Fruit fly (Drosophila melanogaster) whole organism, adult: ENCODE measurements around the gene ng3.

Experiments used
- CG33017 ChIP-seq: fragments of 200-800 bp; sonication (Bioruptor generic); optimal IDR thresholded peaks from 2 replicates; lab custom pipeline; 2018; ENCODE audit warnings: missing biosample characterization, mild to moderate bottlenecking, missing genetic modification characterization, moderate library complexity
- CG5204 ChIP-seq: fragments of 200-800 bp; sonication (Bioruptor generic); optimal IDR thresholded peaks from 2 replicates; lab custom pipeline; 2016; ENCODE audit warnings: missing biosample characterization, missing genetic modification characterization
- CG7101 ChIP-seq: fragments of 200-800 bp; sonication (Bioruptor generic); optimal IDR thresholded peaks from 2 replicates; lab custom pipeline; 2018; ENCODE audit warnings: missing biosample characterization, mild to moderate bottlenecking, missing genetic modification characterization, moderate library complexity
- Crg-1 ChIP-seq: fragments of 200-800 bp; sonication (Bioruptor generic); optimal IDR thresholded peaks from 2 replicates; lab custom pipeline; 2016; ENCODE audit warnings: missing biosample characterization, missing genetic modification characterization
- Hr96 ChIP-seq: fragments of 200-800 bp; sonication (Bioruptor generic); optimal IDR thresholded peaks from 2 replicates; lab custom pipeline; 2016; ENCODE audit warnings: missing biosample characterization, missing genetic modification characterization
- cic ChIP-seq: fragments of 200-800 bp; sonication (Bioruptor generic); optimal IDR thresholded peaks from 2 replicates; lab custom pipeline; 2017; ENCODE audit warnings: missing biosample characterization, mild to moderate bottlenecking, missing genetic modification characterization, moderate library complexity
- kay ChIP-seq: fragments of 200-800 bp; sonication (Bioruptor generic); peaks from one replicate; lab custom pipeline; 2016; ENCODE audit warnings: missing biosample characterization, missing genetic modification characterization, borderline replicate concordance
- ovo ChIP-seq: fragments of 200-800 bp; sonication (Bioruptor generic); optimal IDR thresholded peaks from 2 replicates; lab custom pipeline; 2016; ENCODE audit warnings: missing biosample characterization, missing genetic modification characterization
- toe ChIP-seq: fragments of 200-800 bp; sonication (Bioruptor generic); optimal IDR thresholded peaks from 2 replicates; lab custom pipeline; 2016; ENCODE audit warnings: missing biosample characterization, missing genetic modification characterization

DNA sequence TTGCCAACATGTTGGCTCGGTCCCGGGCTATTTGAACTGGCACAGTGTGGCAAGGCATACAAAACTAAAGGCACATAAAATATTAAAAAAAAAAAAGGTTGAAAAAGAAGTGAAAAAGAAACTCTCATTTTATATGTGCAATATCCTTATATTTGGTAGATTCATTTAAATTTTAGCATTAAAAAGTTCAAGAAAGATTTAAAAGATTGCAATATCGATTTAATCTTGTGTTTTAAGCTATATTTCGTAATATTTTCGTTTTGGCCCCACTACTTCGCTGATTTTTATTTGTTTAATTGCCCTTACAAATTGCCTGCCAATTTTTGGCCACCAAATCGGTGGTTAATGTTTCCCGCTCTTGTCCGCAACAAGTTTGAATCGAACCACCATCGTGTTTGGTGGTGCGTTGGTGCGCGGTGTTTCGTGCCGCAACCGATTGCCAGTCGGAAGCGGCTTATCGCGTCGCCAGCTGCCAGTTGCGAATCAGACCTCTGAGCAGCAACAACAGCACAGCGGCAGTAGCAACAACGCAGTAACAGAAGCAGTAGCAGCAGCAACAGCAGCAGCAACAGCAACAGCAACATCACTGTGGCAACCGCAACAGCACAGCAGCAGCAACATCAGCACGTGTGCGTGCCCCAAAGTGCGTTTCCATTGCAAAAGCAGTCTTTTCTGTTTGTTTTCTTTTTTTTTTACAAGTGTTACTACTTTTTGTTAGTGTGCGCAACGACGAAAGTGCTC lies 13.9 kb upstream of the ng3 start:
- TF ChIP-seq Crg-1 (GFP tag; lab: Kevin White, UChicago) (peak; percentile 42), cic (GFP tag; lab: Kevin White, UChicago) (no peak), CG7101 (tag; lab: Kevin White, UChicago) (peak; percentile 85), Hr96 (peak; percentile 72), CG5204 (GFP tag; lab: Kevin White, UChicago) (peak; percentile 89), toe (GFP tag; lab: Kevin White, UChicago) (peak; percentile 57), kay (peak; percentile 44), ovo (GFP tag; lab: Kevin White, UChicago) (peak; percentile 19), CG33017 (tag; lab: Kevin White, UChicago) (peak; percentile 80)
